Worm (Caenorhabditis elegans) whole organism, midembryonic: ENCODE results near the gene C45G9.9.
A peak's percentile ranks its signal among the peaks of the same experiment; 100 is the strongest.

Experiments used
- T22C8.4 ChIP-seq: fragments of 200-800 bp; sonication (Bioruptor generic); IDR thresholded peaks from 2 replicates; pipeline ENCODE4 v1.3.6; 2022; ENCODE audit warnings: missing genetic modification characterization, missing compliant biosample characterization
- cog-1 ChIP-seq: sonication (generic microtip); optimal IDR thresholded peaks from 2 replicates; lab custom pipeline; 2016; ENCODE audit warnings: missing genetic modification characterization, missing compliant biosample characterization
- flt-1 ChIP-seq: fragments of 200-800 bp; sonication (Bioruptor generic); IDR thresholded peaks from 2 replicates; pipeline ENCODE4 v1.3.6; 2022; ENCODE audit warnings: missing genetic modification characterization, missing compliant biosample characterization
- klf-2 ChIP-seq: fragments of 200-800 bp; sonication (Bioruptor generic); conservative IDR thresholded peaks from 2 replicates; pipeline ENCODE4 v1.3.6; 2022; ENCODE audit warnings: missing genetic modification reagents, missing genetic modification characterization, missing compliant biosample characterization
- med-1 ChIP-seq: sonication (generic microtip); optimal IDR thresholded peaks from 2 replicates; lab custom pipeline; 2017; ENCODE audit warnings: missing genetic modification characterization, mild to moderate bottlenecking, missing compliant biosample characterization, antibody characterized with exemption, missing genetic modification reagents; ENCODE audit not compliant: insufficient read depth
- ref-1 ChIP-seq: fragments of 200-800 bp; sonication (Bioruptor generic); conservative IDR thresholded peaks from 2 replicates; pipeline ENCODE4 v1.3.6; 2022; ENCODE audit warnings: missing genetic modification reagents, missing genetic modification characterization, missing compliant biosample characterization
- tab-1 ChIP-seq: fragments of 200-800 bp; sonication (Bioruptor generic); IDR thresholded peaks from 2 replicates; pipeline ENCODE4 v1.3.6; 2022; ENCODE audit warnings: missing genetic modification characterization, missing compliant biosample characterization
- ztf-23 ChIP-seq: fragments of 200-800 bp; sonication (Bioruptor generic); IDR thresholded peaks from 2 replicates; pipeline ENCODE4 v1.3.6; 2022; ENCODE audit warnings: missing genetic modification reagents, missing genetic modification characterization, missing compliant biosample characterization
- ztf-29 ChIP-seq: fragments of 200-800 bp; sonication (Bioruptor generic); IDR thresholded peaks from 2 replicates; pipeline ENCODE4 v1.3.6; 2022; ENCODE audit warnings: missing genetic modification reagents, missing genetic modification characterization, missing compliant biosample characterization

The C45G9.9 gene

DNA sequence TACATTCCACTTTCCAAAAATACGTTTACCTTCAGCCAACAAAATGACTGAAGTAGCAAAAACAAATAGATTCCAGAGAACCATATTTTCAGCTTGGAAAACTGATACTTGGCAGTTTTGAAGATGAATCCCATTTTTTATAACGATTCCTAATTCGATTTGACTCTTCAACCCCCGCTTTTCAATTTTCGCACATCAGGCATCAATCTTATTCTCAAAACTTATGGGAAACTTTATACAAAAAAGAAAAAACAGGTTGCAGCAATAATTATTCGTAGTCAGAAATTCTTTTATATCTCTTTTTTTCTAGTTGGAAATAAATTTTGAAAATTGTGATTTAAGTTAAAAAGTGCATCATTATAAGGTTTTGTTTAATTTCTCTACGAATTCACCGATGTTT lies 6.2 kb upstream of the C45G9.9 start, which contains the start of gene C45G9.10:
C45G9.10 (minus strand) TSS at position 101 of the 400 bp plus-strand sequence.
- TF ChIP-seq med-1 (no peak), flt-1 (GFP tag; lab: Robert Waterston, UW) (no peak), tab-1 (no peak), ref-1 (no peak), T22C8.4 (no peak)

- no peak for TF ChIP-seq cog-1 (tag; lab: Kevin White, UChicago)
- no peak for TF ChIP-seq flt-1 (GFP tag; lab: Robert Waterston, UW)
- no peak for TF ChIP-seq ztf-29 (GFP tag; lab: Robert Waterston, UW)
- TF ChIP-seq tab-1 = no peak
- TF ChIP-seq ztf-23 (GFP tag; lab: Robert Waterston, UW) = no peak
- no peak for TF ChIP-seq T22C8.4
- TF ChIP-seq klf-2 = no peak
- TF ChIP-seq ref-1 = no peak
- TF ChIP-seq med-1 = no peak
These were observed 2.1 kb downstream of the C45G9.9 start, which contains the start of gene C45G9.8 for ce11 chrIII:5053541-5053940. Gene C45G9.8, minus strand, starts transcription at chrIII:5053641.

- no peak for TF ChIP-seq ref-1
These were observed 3.7 kb downstream of the C45G9.9 start, which contains the start of gene C45G9.15 for ce11 chrIII:5051949-5052348. Gene C45G9.15, minus strand, starts transcription at chrIII:5052049.

ce11 chrIII:5047740-5048139 lies 7.9 kb downstream of the C45G9.9 start, which contains the start of gene C45G9.5:
Gene C45G9.5, plus strand, starts transcription at chrIII:5048117.
- TF ChIP-seq cog-1 (tag; lab: Kevin White, UChicago) (no peak), klf-2 (no peak), tab-1 (no peak), ztf-23 (GFP tag; lab: Robert Waterston, UW) (no peak), T22C8.4 (no peak), med-1 (no peak), ztf-29 (GFP tag; lab: Robert Waterston, UW) (no peak), ref-1 (no peak), flt-1 (GFP tag; lab: Robert Waterston, UW) (no peak)

DNA sequence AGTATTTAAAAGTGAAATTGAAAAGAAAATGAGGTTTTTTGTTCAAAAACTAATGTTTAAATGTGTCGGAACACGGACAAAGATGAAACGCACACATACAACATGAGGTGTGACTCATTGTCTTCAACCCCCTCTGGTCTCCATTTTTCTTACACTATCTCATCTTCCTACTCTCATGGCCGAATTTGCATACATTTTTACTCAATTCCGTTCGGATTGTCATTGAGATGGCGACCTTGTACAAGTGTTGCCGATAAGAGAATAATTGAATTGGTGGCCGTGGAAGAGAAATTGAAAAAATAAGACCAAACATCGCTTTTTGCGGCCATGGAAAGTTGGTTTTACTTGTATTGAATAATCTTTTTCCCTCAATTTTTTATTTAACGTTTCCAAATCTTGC lies 8.4 kb downstream of the C45G9.9 start, which contains the start of gene txbp-3:
txbp-3 (minus strand) TSS at position 285 of the 400 bp plus-strand sequence.
- TF ChIP-seq flt-1 (GFP tag; lab: Robert Waterston, UW) (no peak), ztf-29 (GFP tag; lab: Robert Waterston, UW) (no peak), tab-1 (no peak), klf-2 (no peak), ref-1 (no peak), med-1 (no peak), cog-1 (tag; lab: Kevin White, UChicago) (peak; percentile 21), T22C8.4 (no peak), ztf-23 (GFP tag; lab: Robert Waterston, UW) (peak; percentile 71)

DNA sequence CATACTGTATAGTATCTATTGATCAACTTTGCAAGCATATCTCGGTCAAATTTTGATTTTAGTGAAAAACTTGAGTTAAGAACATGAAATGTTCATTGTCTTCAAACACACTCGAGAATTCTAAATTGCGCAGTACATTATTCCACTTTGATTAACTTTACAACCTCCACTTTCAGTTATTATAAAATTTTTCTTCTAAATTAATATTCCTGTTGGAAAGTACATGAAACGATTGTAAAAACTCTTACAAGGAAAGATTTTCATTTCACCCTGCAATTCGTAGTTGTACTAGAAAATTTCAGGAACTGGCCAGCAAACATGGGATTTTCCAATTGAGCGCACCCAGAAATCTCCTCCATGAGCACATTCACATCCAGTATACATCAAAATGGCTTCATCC lies 10.9 kb downstream of the C45G9.9 start, which contains the start of gene C45G9.14:
C45G9.14 (plus strand) TSS at position 301 of the 400 bp plus-strand sequence.
- TF ChIP-seq ztf-23 (GFP tag; lab: Robert Waterston, UW) = no peak
- TF ChIP-seq med-1 = no peak
- no peak for TF ChIP-seq ref-1
- TF ChIP-seq tab-1 = no peak
- no peak for TF ChIP-seq klf-2
- TF ChIP-seq ztf-29 (GFP tag; lab: Robert Waterston, UW) = no peak
- TF ChIP-seq cog-1 (tag; lab: Kevin White, UChicago) = no peak
- no peak for TF ChIP-seq T22C8.4
- TF ChIP-seq flt-1 (GFP tag; lab: Robert Waterston, UW) = no peak

- TF ChIP-seq tab-1 = no peak
- TF ChIP-seq T22C8.4 = no peak
- no peak for TF ChIP-seq med-1
- no peak for TF ChIP-seq flt-1 (GFP tag; lab: Robert Waterston, UW)
- no peak for TF ChIP-seq cog-1 (tag; lab: Kevin White, UChicago)
- no peak for TF ChIP-seq ref-1
- TF ChIP-seq ztf-23 (GFP tag; lab: Robert Waterston, UW) = no peak
- no peak for TF ChIP-seq klf-2
- no peak for TF ChIP-seq ztf-29 (GFP tag; lab: Robert Waterston, UW)
These were observed 13.5 kb downstream of the C45G9.9 start, which contains the start of gene nlp-43 for ce11 chrIII:5042112-5042511. Gene nlp-43, plus strand, starts transcription at chrIII:5042412.

ce11 chrIII:5036158-5036557 lies 19.5 kb downstream of the C45G9.9 start, which contains the start of gene C45G9.6:
Gene C45G9.6, plus strand, starts transcription at chrIII:5036458.
- TF ChIP-seq ref-1 = no peak
- TF ChIP-seq flt-1 (GFP tag; lab: Robert Waterston, UW) = no peak
- TF ChIP-seq tab-1 = no peak
- no peak for TF ChIP-seq ztf-29 (GFP tag; lab: Robert Waterston, UW)
- no peak for TF ChIP-seq cog-1 (tag; lab: Kevin White, UChicago)
- TF ChIP-seq ztf-23 (GFP tag; lab: Robert Waterston, UW) = no peak
- no peak for TF ChIP-seq med-1
- TF ChIP-seq klf-2 = no peak
- TF ChIP-seq T22C8.4 = no peak

ce11 chrIII:5031375-5031836 lies 24.2 kb downstream of the C45G9.9 start:
- TF ChIP-seq tab-1 (peak; percentile 91), cog-1 (tag; lab: Kevin White, UChicago) (peak; percentile 78), klf-2 (peak; percentile 87), T22C8.4 (peak; percentile 85), ztf-23 (GFP tag; lab: Robert Waterston, UW) (peak; percentile 95), ztf-29 (GFP tag; lab: Robert Waterston, UW) (peak; percentile 90), ref-1 (peak; percentile 82), flt-1 (GFP tag; lab: Robert Waterston, UW) (peak; percentile 94), med-1 (peak; percentile 29)

DNA sequence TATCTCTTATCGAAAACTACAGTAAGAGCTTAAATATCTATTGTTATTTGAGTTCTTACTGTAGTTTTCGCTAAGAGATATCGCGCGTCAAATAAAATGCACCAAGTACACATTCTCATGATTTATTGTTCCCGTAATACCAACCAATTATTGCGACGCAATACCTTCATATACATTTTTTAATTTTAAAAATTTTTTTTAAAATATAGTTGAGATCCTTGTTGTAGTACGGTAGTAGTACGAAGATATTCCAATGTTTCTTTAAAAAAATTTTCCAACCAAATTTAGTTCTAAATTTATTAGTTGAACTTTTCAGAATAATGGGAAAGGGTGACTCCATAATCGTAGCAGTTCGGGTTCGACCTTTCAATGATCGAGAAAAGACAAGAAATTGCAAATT lies 25.0 kb downstream of the C45G9.9 start, which contains the start of gene klp-6:
klp-6 (plus strand) TSS at position 301 of the 400 bp plus-strand sequence.
- TF ChIP-seq T22C8.4 = no peak
- no peak for TF ChIP-seq tab-1
- no peak for TF ChIP-seq ref-1
- TF ChIP-seq flt-1 (GFP tag; lab: Robert Waterston, UW) = no peak
- TF ChIP-seq med-1 = no peak
- no peak for TF ChIP-seq ztf-29 (GFP tag; lab: Robert Waterston, UW)
- TF ChIP-seq klf-2 = no peak

DNA sequence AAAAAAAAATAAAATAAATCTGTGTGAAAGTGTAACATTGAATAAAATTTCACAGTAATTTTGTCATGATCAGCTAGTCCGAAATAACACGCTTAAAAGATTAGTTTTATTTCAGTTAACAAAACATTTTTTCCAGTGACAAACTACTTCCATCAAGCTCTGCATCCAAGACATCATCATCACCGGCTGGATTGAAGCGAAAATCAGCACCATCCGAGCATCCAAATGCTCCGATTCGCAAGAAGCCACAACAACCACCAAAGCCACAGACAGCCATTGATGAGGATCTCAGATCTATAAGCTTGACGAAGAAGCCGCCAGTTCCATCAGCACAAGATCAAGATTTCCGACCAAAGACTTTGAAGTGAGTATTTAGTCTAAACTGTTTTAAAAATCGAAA lies 28.4 kb downstream of the C45G9.9 start:
- TF ChIP-seq flt-1 (GFP tag; lab: Robert Waterston, UW) (no peak), cog-1 (tag; lab: Kevin White, UChicago) (no peak), ztf-29 (GFP tag; lab: Robert Waterston, UW) (no peak), ztf-23 (GFP tag; lab: Robert Waterston, UW) (no peak), klf-2 (no peak), T22C8.4 (no peak), ref-1 (no peak), tab-1 (no peak), med-1 (no peak)
